Fruit fly (Drosophila melanogaster) whole organism, embryonic: ENCODE measurements around the gene BNIP3.

Source experiments
- B-H2 ChIP-seq: fragments of 200-800 bp; sonication (Bioruptor generic); optimal IDR thresholded peaks from 2 replicates; lab custom pipeline; 2018; ENCODE audit warnings: missing biosample characterization, mild to moderate bottlenecking, missing genetic modification characterization
- C15 ChIP-seq: fragments of 200-800 bp; sonication (Bioruptor generic); IDR thresholded peaks from 3 replicates; pipeline ENCODE4 v1.3.6; 2022; ENCODE audit warnings: missing biosample characterization, missing genetic modification characterization
- CG10209 ChIP-seq: fragments of 200-800 bp; sonication (Bioruptor generic); optimal IDR thresholded peaks from 3 replicates; lab custom pipeline; 2017; ENCODE audit warnings: missing biosample characterization, mild to moderate bottlenecking, missing genetic modification characterization, missing genetic modification reagents
- CG10979 ChIP-seq: fragments of 200-800 bp; sonication (Bioruptor generic); optimal IDR thresholded peaks from 2 replicates; lab custom pipeline; 2018; ENCODE audit warnings: missing biosample characterization, mild to moderate bottlenecking, missing genetic modification characterization, moderate library complexity
- CG11695 ChIP-seq: fragments of 200-800 bp; sonication (Bioruptor generic); IDR thresholded peaks from 3 replicates; pipeline ENCODE4 v1.3.6; 2022; ENCODE audit warnings: missing biosample characterization, missing genetic modification characterization
- CG14860 ChIP-seq: fragments of 200-800 bp; sonication (Bioruptor generic); IDR thresholded peaks from 3 replicates; pipeline ENCODE4 v1.3.6; 2022; ENCODE audit warnings: missing biosample characterization, missing genetic modification characterization; ENCODE audit not compliant: partially characterized antibody
- CG14965 ChIP-seq: fragments of 200-800 bp; sonication (Bioruptor generic); optimal IDR thresholded peaks from 2 replicates; lab custom pipeline; 2016; ENCODE audit warnings: missing biosample characterization, missing genetic modification characterization, borderline replicate concordance
- CG17186 ChIP-seq: fragments of 200-800 bp; sonication (Bioruptor generic); optimal IDR thresholded peaks from 3 replicates; lab custom pipeline; 2017; ENCODE audit warnings: missing biosample characterization, missing genetic modification reagents, missing genetic modification characterization
- CG17328 ChIP-seq: fragments of 200-800 bp; sonication (Bioruptor generic); IDR thresholded peaks from 2 replicates; pipeline ENCODE4 v1.3.6; 2022; ENCODE audit warnings: missing biosample characterization, missing genetic modification characterization
- CG17385 ChIP-seq: fragments of 200-800 bp; sonication (Bioruptor generic); optimal IDR thresholded peaks from 3 replicates; lab custom pipeline; 2018; ENCODE audit warnings: missing biosample characterization, mild to moderate bottlenecking, missing genetic modification characterization
- CG2678 ChIP-seq: fragments of 200-800 bp; sonication (Bioruptor generic); optimal IDR thresholded peaks from 3 replicates; lab custom pipeline; 2019; ENCODE audit warnings: missing biosample characterization, mild to moderate bottlenecking, missing genetic modification characterization, moderate library complexity
- CG4360 ChIP-seq: fragments of 200-800 bp; sonication (Bioruptor generic); IDR thresholded peaks from 2 replicates; pipeline ENCODE4 v1.3.6; 2022; ENCODE audit warnings: missing biosample characterization, missing genetic modification characterization
- CG43689 ChIP-seq: fragments of 200-800 bp; sonication (Bioruptor generic); IDR thresholded peaks from 2 replicates; pipeline ENCODE4 v1.3.6; 2022; ENCODE audit warnings: missing biosample characterization, missing genetic modification characterization
- CG4707 ChIP-seq: fragments of 200-800 bp; sonication (Bioruptor generic); optimal IDR thresholded peaks from 2 replicates; lab custom pipeline; 2018; ENCODE audit warnings: missing biosample characterization, mild to moderate bottlenecking, missing genetic modification characterization, moderate library complexity
- CG4820 ChIP-seq: fragments of 200-800 bp; sonication (Bioruptor generic); optimal IDR thresholded peaks from 3 replicates; lab custom pipeline; 2016; ENCODE audit warnings: missing biosample characterization, missing genetic modification characterization
- CG4854 ChIP-seq: fragments of 200-800 bp; sonication (Bioruptor generic); optimal IDR thresholded peaks from 2 replicates; lab custom pipeline; 2016; ENCODE audit warnings: missing biosample characterization, missing genetic modification characterization, inconsistent platforms
- CG7987 ChIP-seq: fragments of 200-800 bp; sonication (Bioruptor generic); optimal IDR thresholded peaks from 2 replicates; lab custom pipeline; 2018; ENCODE audit warnings: missing biosample characterization, mild to moderate bottlenecking, missing genetic modification characterization, moderate library complexity
- CG9932 ChIP-seq: fragments of 200-800 bp; sonication (Bioruptor generic); IDR thresholded peaks from 2 replicates; pipeline ENCODE4 v1.3.6; 2022; ENCODE audit warnings: missing biosample characterization, missing genetic modification characterization
- Camta ChIP-seq: fragments of 200-800 bp; sonication (Bioruptor generic); optimal IDR thresholded peaks from 2 replicates; lab custom pipeline; 2016; ENCODE audit warnings: missing biosample characterization, missing genetic modification characterization
- CrebB ChIP-seq: fragments of 200-800 bp; sonication (Bioruptor generic); optimal IDR thresholded peaks from 3 replicates; lab custom pipeline; 2018; ENCODE audit warnings: missing biosample characterization, mild to moderate bottlenecking, missing genetic modification characterization
- Deaf1 ChIP-seq: fragments of 200-800 bp; optimal IDR thresholded peaks from 3 replicates; lab custom pipeline; 2019; ENCODE audit warnings: missing biosample characterization, mild to moderate bottlenecking, missing genetic modification characterization, moderate library complexity
- Fer2 ChIP-seq: fragments of 200-800 bp; sonication (Bioruptor generic); optimal IDR thresholded peaks from 2 replicates; lab custom pipeline; 2018; ENCODE audit warnings: missing biosample characterization, mild to moderate bottlenecking, missing genetic modification characterization, moderate library complexity
- Fer3 ChIP-seq: fragments of 200-800 bp; sonication (Bioruptor generic); optimal IDR thresholded peaks from 2 replicates; lab custom pipeline; 2018; ENCODE audit warnings: missing biosample characterization, mild to moderate bottlenecking, missing genetic modification characterization, moderate library complexity
- Gsc ChIP-seq: fragments of 200-800 bp; sonication (Bioruptor generic); IDR thresholded peaks from 2 replicates; pipeline ENCODE4 v1.3.6; 2022; ENCODE audit warnings: missing biosample characterization, missing genetic modification characterization
- Hr51 ChIP-seq, 2 experiments: fragments of 200-800 bp; sonication (Bioruptor generic); optimal IDR thresholded peaks; 2 replicates in 1 of 2; 3 replicates in 1 of 2; lab custom pipeline; 2016 to 2018; ENCODE audit warnings: missing biosample characterization in 2 of 2, missing genetic modification characterization in 2 of 2, mild to moderate bottlenecking in 1 of 2, moderate library complexity in 1 of 2
- Med ChIP-seq: fragments of 200-800 bp; sonication (Bioruptor generic); peaks from one replicate; lab custom pipeline; 2016; ENCODE audit warnings: missing biosample characterization, missing genetic modification characterization, mild to moderate bottlenecking, inconsistent platforms, moderate library complexity
- Nf-YB ChIP-seq: fragments of 200-800 bp; sonication (Bioruptor generic); optimal IDR thresholded peaks from 3 replicates; lab custom pipeline; 2019; ENCODE audit warnings: missing biosample characterization, mild to moderate bottlenecking, missing genetic modification characterization, moderate library complexity
- Optix ChIP-seq: fragments of 200-800 bp; sonication (Bioruptor generic); IDR thresholded peaks from 3 replicates; pipeline ENCODE4 v1.3.6; 2022; ENCODE audit warnings: missing biosample characterization, missing genetic modification characterization
- Sox100B ChIP-seq: fragments of 200-800 bp; sonication (Bioruptor generic); optimal IDR thresholded peaks from 3 replicates; lab custom pipeline; 2018; ENCODE audit warnings: missing biosample characterization, mild to moderate bottlenecking, missing genetic modification characterization
- Vsx1 ChIP-seq: fragments of 200-800 bp; sonication (Bioruptor generic); optimal IDR thresholded peaks from 2 replicates; lab custom pipeline; 2017; ENCODE audit warnings: missing biosample characterization, mild to moderate bottlenecking, missing genetic modification characterization, missing genetic modification reagents
- bowl ChIP-seq: fragments of 200-800 bp; sonication (Bioruptor generic); IDR thresholded peaks from 2 replicates; pipeline ENCODE4 v1.3.6; 2022; ENCODE audit warnings: missing biosample characterization, missing genetic modification characterization
- bsh ChIP-seq, 2 experiments: fragments of 200-800 bp; sonication (Bioruptor generic); optimal IDR thresholded peaks; 2 replicates each; lab custom pipeline; 2017 to 2018; ENCODE audit warnings: mild to moderate bottlenecking in 2 of 2, missing biosample characterization in 2 of 2, missing genetic modification characterization in 2 of 2, moderate library complexity in 1 of 2
- cato ChIP-seq: fragments of 200-800 bp; sonication (Bioruptor generic); optimal IDR thresholded peaks from 2 replicates; lab custom pipeline; 2016; ENCODE audit warnings: missing biosample characterization, missing genetic modification characterization, borderline replicate concordance
- da ChIP-seq: fragments of 200-800 bp; sonication (Bioruptor generic); optimal IDR thresholded peaks from 2 replicates; lab custom pipeline; 2016; ENCODE audit warnings: missing biosample characterization, missing genetic modification characterization
- en ChIP-seq: fragments of 200-800 bp; sonication (Bioruptor generic); optimal IDR thresholded peaks from 2 replicates; lab custom pipeline; 2016; ENCODE audit warnings: missing biosample characterization, missing genetic modification characterization
- ftz-f1 ChIP-seq: fragments of 200-800 bp; sonication (Bioruptor generic); optimal IDR thresholded peaks from 2 replicates; lab custom pipeline; 2016; ENCODE audit warnings: missing biosample characterization, missing genetic modification characterization
- gce ChIP-seq: fragments of 200-800 bp; sonication (Bioruptor generic); IDR thresholded peaks from 3 replicates; pipeline ENCODE4 v1.3.6; 2022; ENCODE audit warnings: missing biosample characterization, missing genetic modification characterization
- gcm ChIP-seq: fragments of 200-800 bp; sonication (Bioruptor generic); optimal IDR thresholded peaks from 2 replicates; lab custom pipeline; 2019; ENCODE audit warnings: missing biosample characterization, mild to moderate bottlenecking, missing genetic modification characterization, moderate library complexity
- ham ChIP-seq: fragments of 200-800 bp; sonication (Bioruptor generic); IDR thresholded peaks from 2 replicates; pipeline ENCODE4 v1.3.6; 2022; ENCODE audit warnings: missing biosample characterization, missing genetic modification characterization
- insv ChIP-seq, 2 experiments: fragments of 200-800 bp; sonication (Bioruptor generic); optimal IDR thresholded peaks; 3 replicates each; lab custom pipeline; 2016 to 2018; ENCODE audit warnings: missing biosample characterization in 2 of 2, missing genetic modification characterization in 2 of 2
- ken ChIP-seq: fragments of 200-800 bp; sonication (Bioruptor generic); IDR thresholded peaks from 3 replicates; pipeline ENCODE4 v1.3.6; 2022; ENCODE audit warnings: missing biosample characterization, missing genetic modification characterization
- lilli ChIP-seq: fragments of 200-800 bp; sonication (Bioruptor generic); optimal IDR thresholded peaks from 3 replicates; lab custom pipeline; 2016; ENCODE audit warnings: missing biosample characterization, missing genetic modification characterization
- maf-S ChIP-seq: fragments of 200-800 bp; sonication (Bioruptor generic); optimal IDR thresholded peaks from 2 replicates; lab custom pipeline; 2016; ENCODE audit warnings: missing biosample characterization, missing genetic modification characterization
- nerfin-1 ChIP-seq: fragments of 200-800 bp; sonication (Bioruptor generic); optimal IDR thresholded peaks from 3 replicates; lab custom pipeline; 2019; ENCODE audit warnings: missing biosample characterization, mild to moderate bottlenecking, missing genetic modification characterization, moderate library complexity
- pfk ChIP-seq: fragments of 200-800 bp; sonication (Bioruptor generic); optimal IDR thresholded peaks from 2 replicates; lab custom pipeline; 2018; ENCODE audit warnings: missing biosample characterization, mild to moderate bottlenecking, missing genetic modification characterization, moderate library complexity
- sc ChIP-seq, 3 experiments: fragments of >200 bp in 2 of 3; fragments of 200-800 bp in 1 of 3; sonication (Bioruptor generic) in 1 of 3; optimal IDR thresholded peaks; 2 replicates in 2 of 3; 3 replicates in 1 of 3; lab custom pipeline; 2017; ENCODE audit warnings: mild to moderate bottlenecking in 1 of 3, missing biosample characterization in 1 of 3, missing genetic modification characterization in 1 of 3, missing genetic modification reagents in 1 of 3
- sens-2 ChIP-seq: fragments of 200-800 bp; sonication (Bioruptor generic); IDR thresholded peaks from 2 replicates; pipeline ENCODE4 v1.3.6; 2022; ENCODE audit warnings: missing biosample characterization, missing genetic modification characterization

BNIP3 gene

DNA sequence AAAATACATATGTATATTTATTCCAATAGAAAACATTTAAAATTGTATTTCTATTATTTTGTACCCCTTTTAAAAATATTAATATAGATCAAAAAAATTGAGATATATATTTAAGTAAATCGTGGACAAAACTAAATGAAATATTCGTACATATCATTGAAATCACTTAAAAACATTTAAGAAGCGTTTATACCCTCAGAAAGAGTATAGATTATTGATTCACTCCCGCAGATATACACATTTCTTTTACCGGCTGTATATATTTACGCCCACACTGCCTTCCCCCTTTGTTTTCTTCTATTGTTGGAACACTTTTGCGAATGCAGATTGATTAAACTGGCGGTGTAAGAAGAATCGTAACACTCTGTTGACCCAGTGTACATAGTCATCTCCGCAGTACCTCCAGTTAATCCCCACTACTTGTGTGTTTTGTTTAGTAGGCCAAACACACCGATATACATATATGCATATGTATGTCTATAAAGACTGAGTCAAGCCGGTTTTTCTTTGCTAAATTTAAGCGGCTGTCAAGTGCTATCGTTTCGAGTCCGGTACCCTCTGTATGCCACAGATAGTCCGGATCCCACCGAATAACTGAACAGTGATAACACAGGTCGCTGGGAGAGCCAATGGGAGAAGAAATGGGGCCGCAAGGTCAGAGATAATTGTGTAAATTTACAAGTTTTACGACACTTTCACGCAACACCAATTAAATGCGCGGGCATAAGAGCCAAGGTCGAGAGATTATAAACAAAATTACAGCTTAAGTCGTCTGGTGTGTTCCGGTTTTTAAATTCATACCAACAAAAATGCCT, 47.5 kb downstream of the BNIP3 start (continued):
- peak; percentile 53 for TF ChIP-seq Sox100B (GFP tag; lab: Kevin White, UChicago)
- TF ChIP-seq CG11695 (GFP tag; lab: Robert Waterston, UW): peak; percentile 49; the same call in 2 of the 3 replicates
- TF ChIP-seq da (GFP tag; lab: Kevin White, UChicago): peak; percentile 46
- TF ChIP-seq B-H2 (GFP tag; lab: Kevin White, UChicago): peak; percentile 35
- TF ChIP-seq Med (GFP tag; lab: Kevin White, UChicago): peak; percentile 96
- TF ChIP-seq CrebB (tag; lab: Kevin White, UChicago): peak; percentile 69
- peak; percentile 32 for TF ChIP-seq cato (GFP tag; lab: Kevin White, UChicago)
- peak; percentile 64 for TF ChIP-seq ftz-f1 (GFP tag; lab: Kevin White, UChicago)
- peak; percentile 49 for TF ChIP-seq nerfin-1
- TF ChIP-seq ham: no peak
- TF ChIP-seq CG4707: peak; percentile 58
- no peak for TF ChIP-seq gcm (GFP tag; lab: Kevin White, UChicago)
- TF ChIP-seq CG43689 (GFP tag; lab: Robert Waterston, UW): no peak
- TF ChIP-seq sens-2 (GFP tag; lab: Robert Waterston, UW): no peak
- peak; percentile 43 for TF ChIP-seq CG17385
- peak; percentile 20 to 40 for TF ChIP-seq Hr51 (GFP tag; optimal IDR thresholded peaks at IDR 0.05; lab: Kevin White, UChicago)
- TF ChIP-seq Deaf1 (tag; lab: Kevin White, UChicago): no peak
- TF ChIP-seq gce (GFP tag; lab: Robert Waterston, UW): 0 out of 3 replicates have a peak, but pooled peaks have one; percentile 64
- peak; percentile 12 for TF ChIP-seq CG10979 (tag; lab: Kevin White, UChicago)
- TF ChIP-seq Gsc (GFP tag; lab: Robert Waterston, UW): no peak
- TF ChIP-seq sc (optimal IDR thresholded peaks at IDR 0.05; lab: Kevin White, UChicago): no peak
- TF ChIP-seq sc (GFP tag; optimal IDR thresholded peaks at IDR 0.05; lab: Kevin White, UChicago): peak; percentile 78
- TF ChIP-seq bsh (GFP tag; optimal IDR thresholded peaks at IDR 0.05; lab: Kevin White, UChicago): peak in 1 of 2 experiments; percentile 58
- TF ChIP-seq C15: no peak
- TF ChIP-seq Nf-YB (GFP tag; lab: Kevin White, UChicago): peak; percentile 33
- peak; percentile 26 for TF ChIP-seq CG4820
- no peak for TF ChIP-seq Fer2 (tag; lab: Kevin White, UChicago)
- no peak for TF ChIP-seq insv (GFP tag; optimal IDR thresholded peaks at IDR 0.05; lab: Kevin White, UChicago)
- TF ChIP-seq Vsx1 (GFP tag; lab: Kevin White, UChicago): peak; percentile 38
- peak; percentile 56 for TF ChIP-seq CG7987 (GFP tag; lab: Kevin White, UChicago)
- TF ChIP-seq CG9932 (GFP tag; lab: Robert Waterston, UW): no peak
- TF ChIP-seq CG17186 (GFP tag; lab: Kevin White, UChicago): no peak
- no peak for TF ChIP-seq CG14860 (GFP tag; lab: Robert Waterston, UW)
- TF ChIP-seq Fer3 (tag; lab: Kevin White, UChicago): peak; percentile 16
- peak; percentile 22 for TF ChIP-seq lilli (GFP tag; lab: Kevin White, UChicago)
- TF ChIP-seq en (GFP tag; lab: Kevin White, UChicago): peak; percentile 31
- TF ChIP-seq bowl (GFP tag; lab: Robert Waterston, UW): 0 out of 2 replicates have a peak, but pooled peaks have one; percentile 22
- peak; percentile 19 for TF ChIP-seq pfk
- TF ChIP-seq CG10209 (GFP tag; lab: Kevin White, UChicago): peak; percentile 76
- TF ChIP-seq CG2678: peak; percentile 67
- peak; percentile 29 for TF ChIP-seq CG14965
- TF ChIP-seq CG4854 (GFP tag; lab: Kevin White, UChicago): peak; percentile 48
- TF ChIP-seq maf-S: peak; percentile 42
- no peak for TF ChIP-seq Optix
- peak; percentile 51 for TF ChIP-seq Camta (GFP tag; lab: Kevin White, UChicago)
- TF ChIP-seq ken (GFP tag; lab: Robert Waterston, UW): peak; percentile 29; the same call in 1 of the 3 replicates
- peak; percentile 21; the same call in 1 of the 2 replicates for TF ChIP-seq CG4360 (GFP tag; lab: Robert Waterston, UW)
- TF ChIP-seq CG17328: peak; percentile 32; the same call in 1 of the 2 replicates
